Fruit fly (Drosophila melanogaster) whole organism, pupa: ENCODE data around the gene Samuel.
A peak's percentile ranks its signal among the peaks of the same experiment; 100 is the strongest.

ENCODE experiments used
- CG10348 ChIP-seq: fragments of 200-800 bp; sonication (Bioruptor generic); IDR thresholded peaks from 2 replicates; pipeline ENCODE4 v1.3.6; 2022; ENCODE audit warnings: missing biosample characterization, missing genetic modification characterization
- CG12605 ChIP-seq: fragments of 200-800 bp; sonication (Bioruptor generic); IDR thresholded peaks from 2 replicates; pipeline ENCODE4 v1.3.6; 2022; ENCODE audit warnings: missing biosample characterization, missing genetic modification characterization
- CG13204 ChIP-seq: fragments of 200-800 bp; sonication (Bioruptor generic); optimal IDR thresholded peaks from 2 replicates; lab custom pipeline; 2018; ENCODE audit warnings: missing biosample characterization, mild to moderate bottlenecking, missing genetic modification characterization, moderate library complexity
- CG14655 ChIP-seq: fragments of 200-800 bp; sonication (Bioruptor generic); optimal IDR thresholded peaks from 3 replicates; lab custom pipeline; 2017; ENCODE audit warnings: mild to moderate bottlenecking, missing biosample characterization, missing genetic modification reagents, missing genetic modification characterization
- CG15710 ChIP-seq: fragments of 200-800 bp; sonication (Bioruptor generic); optimal IDR thresholded peaks from 2 replicates; lab custom pipeline; 2018; ENCODE audit warnings: missing biosample characterization, mild to moderate bottlenecking, missing genetic modification characterization, moderate library complexity
- CG17806 ChIP-seq: fragments of 200-800 bp; sonication (Bioruptor generic); optimal IDR thresholded peaks from 2 replicates; lab custom pipeline; 2018; ENCODE audit warnings: missing biosample characterization, mild to moderate bottlenecking, missing genetic modification characterization, moderate library complexity
- CG32121 ChIP-seq: fragments of 200-800 bp; sonication (Bioruptor generic); IDR thresholded peaks from 2 replicates; pipeline ENCODE4 v1.3.6; 2022; ENCODE audit warnings: missing biosample characterization, missing genetic modification characterization
- CG34367 ChIP-seq: fragments of 200-800 bp; sonication (Bioruptor generic); optimal IDR thresholded peaks from 2 replicates; lab custom pipeline; 2018; ENCODE audit warnings: missing biosample characterization, mild to moderate bottlenecking, missing genetic modification characterization
- CG4496 ChIP-seq: fragments of 200-800 bp; sonication (Bioruptor generic); IDR thresholded peaks from 3 replicates; pipeline ENCODE4 v1.3.6; 2022; ENCODE audit warnings: missing biosample characterization, missing genetic modification characterization
- CG8159 ChIP-seq: fragments of 200-800 bp; sonication (Bioruptor generic); optimal IDR thresholded peaks from 3 replicates; lab custom pipeline; 2018; ENCODE audit warnings: missing biosample characterization, mild to moderate bottlenecking, missing genetic modification characterization, moderate library complexity
- CG8301 ChIP-seq: fragments of 200-800 bp; sonication (Bioruptor generic); optimal IDR thresholded peaks from 2 replicates; lab custom pipeline; 2018; ENCODE audit warnings: missing biosample characterization, mild to moderate bottlenecking, missing genetic modification characterization
- CG9948 ChIP-seq: fragments of 200-800 bp; sonication (Bioruptor generic); optimal IDR thresholded peaks from 2 replicates; lab custom pipeline; 2018; ENCODE audit warnings: missing biosample characterization, mild to moderate bottlenecking, missing genetic modification characterization, moderate library complexity
- D1 ChIP-seq: fragments of 200-800 bp; sonication (Bioruptor generic); optimal IDR thresholded peaks from 2 replicates; lab custom pipeline; 2018; ENCODE audit warnings: missing biosample characterization, mild to moderate bottlenecking, missing genetic modification characterization, moderate library complexity
- EcR ChIP-seq: fragments of 200-800 bp; sonication (Bioruptor generic); optimal IDR thresholded peaks from 3 replicates; lab custom pipeline; 2019; ENCODE audit warnings: missing biosample characterization, missing genetic modification characterization, mild to moderate bottlenecking, moderate library complexity, missing genetic modification reagents
- Ets98B ChIP-seq: fragments of 200-800 bp; sonication (Bioruptor generic); IDR thresholded peaks from 2 replicates; pipeline ENCODE4 v1.3.6; 2022; ENCODE audit warnings: missing biosample characterization, missing genetic modification characterization
- Pif1A ChIP-seq: fragments of 200-800 bp; sonication (Bioruptor generic); optimal IDR thresholded peaks from 3 replicates; lab custom pipeline; 2016; ENCODE audit warnings: missing biosample characterization, missing genetic modification characterization
- Pif1B ChIP-seq: fragments of 200-800 bp; sonication (Bioruptor generic); optimal IDR thresholded peaks from 3 replicates; lab custom pipeline; 2016; ENCODE audit warnings: missing biosample characterization, missing genetic modification characterization
- Snoo ChIP-seq: fragments of 200-800 bp; sonication (Bioruptor generic); optimal IDR thresholded peaks from 3 replicates; lab custom pipeline; 2017; ENCODE audit warnings: missing biosample characterization, mild to moderate bottlenecking, missing genetic modification characterization, inconsistent platforms
- fd96Ca ChIP-seq: fragments of 200-800 bp; sonication (Bioruptor generic); IDR thresholded peaks from 3 replicates; pipeline ENCODE4 v1.3.6; 2022; ENCODE audit warnings: missing biosample characterization, missing genetic modification characterization
- gl ChIP-seq: fragments of 200-800 bp; sonication (Bioruptor generic); optimal IDR thresholded peaks from 2 replicates; lab custom pipeline; 2018; ENCODE audit warnings: missing biosample characterization, mild to moderate bottlenecking, missing genetic modification characterization
- rn ChIP-seq: fragments of 200-800 bp; sonication (Bioruptor generic); IDR thresholded peaks from 2 replicates; pipeline ENCODE4 v1.3.6; 2022; ENCODE audit warnings: missing biosample characterization, missing genetic modification characterization

Samuel gene

dm6 chr2L:10987370-10987853 lies 79.4 kb downstream of the Samuel start, which contains the start of the genes piwi and CG12253:
piwi (minus strand) TSS chr2L:10987420.
CG12253 (plus strand) TSS chr2L:10987806.
- no peak for TF ChIP-seq EcR (GFP tag; lab: Kevin White, UChicago)
- peak; percentile 70 for TF ChIP-seq CG34367
- peak; percentile 74 for TF ChIP-seq CG9948 (tag; lab: Kevin White, UChicago)
- TF ChIP-seq D1 (tag; lab: Kevin White, UChicago), result no peak
- TF ChIP-seq Pif1A (GFP tag; lab: Kevin White, UChicago), result no peak
- no peak for TF ChIP-seq CG13204 (GFP tag; lab: Kevin White, UChicago)
- no peak for TF ChIP-seq CG14655 (GFP tag; lab: Kevin White, UChicago)
- TF ChIP-seq CG15710 (tag; lab: Kevin White, UChicago), result peak; percentile 85
- TF ChIP-seq CG8159 (tag; lab: Kevin White, UChicago), result no peak
- TF ChIP-seq CG4496 (GFP tag; lab: Robert Waterston, UW), result no peak
- TF ChIP-seq Snoo (tag; lab: Kevin White, UChicago), result peak; percentile 55
- no peak for TF ChIP-seq CG17806 (tag; lab: Kevin White, UChicago)
- TF ChIP-seq CG12605 (GFP tag; lab: Robert Waterston, UW), result no peak
- TF ChIP-seq gl, result no peak

dm6 chr2L:10986138-10986537 lies 80.7 kb downstream of the Samuel start:
- TF ChIP-seq CG17806 (tag; lab: Kevin White, UChicago) (peak; percentile 6), CG32121 (GFP tag; lab: Robert Waterston, UW) (peak; percentile 46), CG4496 (GFP tag; lab: Robert Waterston, UW) (peak; percentile 52; the same call in 2 of the 3 replicates), Pif1A (GFP tag; lab: Kevin White, UChicago) (no peak), Ets98B (GFP tag; lab: Robert Waterston, UW) (peak; percentile 70)

- TF ChIP-seq CG8159 (tag; lab: Kevin White, UChicago), result no peak
- TF ChIP-seq EcR (GFP tag; lab: Kevin White, UChicago), result peak; percentile 55
Measured at dm6 chr2L:10976864-10977586, 89.8 kb downstream of the Samuel start.

- TF ChIP-seq D1 (tag; lab: Kevin White, UChicago), result no peak
- TF ChIP-seq CG9948 (tag; lab: Kevin White, UChicago), result no peak
- TF ChIP-seq CG4496 (GFP tag; lab: Robert Waterston, UW), result no peak
- TF ChIP-seq CG8159 (tag; lab: Kevin White, UChicago), result no peak
- TF ChIP-seq CG8301, result no peak
- no peak for TF ChIP-seq CG10348 (GFP tag; lab: Robert Waterston, UW)
- no peak for TF ChIP-seq CG13204 (GFP tag; lab: Kevin White, UChicago)
- TF ChIP-seq CG12605 (GFP tag; lab: Robert Waterston, UW), result no peak
- TF ChIP-seq CG15710 (tag; lab: Kevin White, UChicago), result no peak
- no peak for TF ChIP-seq fd96Ca (GFP tag; lab: Robert Waterston, UW)
- TF ChIP-seq Ets98B (GFP tag; lab: Robert Waterston, UW), result no peak
- no peak for TF ChIP-seq rn (GFP tag; lab: Robert Waterston, UW)
- no peak for TF ChIP-seq CG17806 (tag; lab: Kevin White, UChicago)
- no peak for TF ChIP-seq CG14655 (GFP tag; lab: Kevin White, UChicago)
- TF ChIP-seq Pif1B (GFP tag; lab: Kevin White, UChicago), result no peak
- no peak for TF ChIP-seq EcR (GFP tag; lab: Kevin White, UChicago)
- TF ChIP-seq CG34367, result no peak
- no peak for TF ChIP-seq Pif1A (GFP tag; lab: Kevin White, UChicago)
- TF ChIP-seq CG32121 (GFP tag; lab: Robert Waterston, UW), result no peak
Measured at dm6 chr2L:10976046-10976863, 90.5 kb downstream of the Samuel start, which contains the start of the genes ATPsynG and SCAR. ATPsynG (minus strand) TSS chr2L:10976399. SCAR (plus strand) TSS chr2L:10976772.

- TF ChIP-seq CG13204 (GFP tag; lab: Kevin White, UChicago), result no peak
- no peak for TF ChIP-seq CG4496 (GFP tag; lab: Robert Waterston, UW)
- TF ChIP-seq EcR (GFP tag; lab: Kevin White, UChicago), result no peak
- TF ChIP-seq Snoo (tag; lab: Kevin White, UChicago), result no peak
- no peak for TF ChIP-seq Ets98B (GFP tag; lab: Robert Waterston, UW)
- TF ChIP-seq rn (GFP tag; lab: Robert Waterston, UW), result no peak
- no peak for TF ChIP-seq CG34367
- no peak for TF ChIP-seq CG32121 (GFP tag; lab: Robert Waterston, UW)
- TF ChIP-seq CG14655 (GFP tag; lab: Kevin White, UChicago), result no peak
- no peak for TF ChIP-seq CG9948 (tag; lab: Kevin White, UChicago)
- TF ChIP-seq CG10348 (GFP tag; lab: Robert Waterston, UW), result no peak
- TF ChIP-seq D1 (tag; lab: Kevin White, UChicago), result no peak
- no peak for TF ChIP-seq CG17806 (tag; lab: Kevin White, UChicago)
Measured at dm6 chr2L:10975193-10975592, 91.6 kb downstream of the Samuel start, which contains the start of gene abo. abo (minus strand) TSS chr2L:10975293.
